Fruit fly (Drosophila melanogaster) whole organism, embryonic: ENCODE data around the gene Mlp84B.

ENCODE experiments used
- Atf6 ChIP-seq: fragments of 200-800 bp; sonication (Bioruptor generic); IDR thresholded peaks from 2 replicates; pipeline ENCODE4 v1.3.6; 2022; ENCODE audit warnings: missing biosample characterization, missing genetic modification characterization
- CG12659 ChIP-seq: fragments of 200-800 bp; sonication (Bioruptor generic); optimal IDR thresholded peaks from 3 replicates; lab custom pipeline; 2017; ENCODE audit warnings: mild to moderate bottlenecking, missing biosample characterization, missing genetic modification reagents, missing genetic modification characterization
- CG13123 ChIP-seq: fragments of 200-800 bp; sonication (Bioruptor generic); optimal IDR thresholded peaks from 2 replicates; lab custom pipeline; 2016; ENCODE audit warnings: missing biosample characterization, missing genetic modification characterization
- CG14050 ChIP-seq: fragments of 200-800 bp; sonication (Bioruptor generic); IDR thresholded peaks from 3 replicates; pipeline ENCODE4 v1.3.6; 2022; ENCODE audit warnings: missing biosample characterization, missing genetic modification characterization
- CG15514 ChIP-seq: fragments of 200-800 bp; sonication (Bioruptor generic); optimal IDR thresholded peaks from 3 replicates; lab custom pipeline; 2017; ENCODE audit warnings: missing biosample characterization, missing genetic modification characterization, mild to moderate bottlenecking, moderate library complexity, missing genetic modification reagents
- CG16813 ChIP-seq: fragments of 200-800 bp; sonication (Bioruptor generic); IDR thresholded peaks from 3 replicates; pipeline ENCODE4 v1.3.6; 2022; ENCODE audit warnings: missing biosample characterization, missing genetic modification characterization; ENCODE audit not compliant: partially characterized antibody
- CG17328 ChIP-seq: fragments of 200-800 bp; sonication (Bioruptor generic); IDR thresholded peaks from 2 replicates; pipeline ENCODE4 v1.3.6; 2022; ENCODE audit warnings: missing biosample characterization, missing genetic modification characterization
- CG18599 ChIP-seq: fragments of 200-800 bp; sonication (Bioruptor generic); optimal IDR thresholded peaks from 3 replicates; lab custom pipeline; 2017; ENCODE audit warnings: missing biosample characterization, missing genetic modification characterization, mild to moderate bottlenecking, moderate library complexity, missing genetic modification reagents
- CG32532 ChIP-seq: fragments of 200-800 bp; sonication (Bioruptor generic); IDR thresholded peaks from 2 replicates; pipeline ENCODE4 v1.3.6; 2022; ENCODE audit warnings: missing biosample characterization, missing genetic modification characterization
- CG4360 ChIP-seq: fragments of 200-800 bp; sonication (Bioruptor generic); IDR thresholded peaks from 2 replicates; pipeline ENCODE4 v1.3.6; 2022; ENCODE audit warnings: missing biosample characterization, missing genetic modification characterization
- CG4707 ChIP-seq: fragments of 200-800 bp; sonication (Bioruptor generic); optimal IDR thresholded peaks from 2 replicates; lab custom pipeline; 2018; ENCODE audit warnings: missing biosample characterization, mild to moderate bottlenecking, missing genetic modification characterization, moderate library complexity
- CG6254 ChIP-seq: fragments of 200-800 bp; sonication (Bioruptor generic); optimal IDR thresholded peaks from 3 replicates; lab custom pipeline; 2017; ENCODE audit warnings: mild to moderate bottlenecking, missing biosample characterization, missing genetic modification reagents, missing genetic modification characterization
- CG6854 ChIP-seq: fragments of 200-800 bp; sonication (Bioruptor generic); optimal IDR thresholded peaks from 3 replicates; lab custom pipeline; 2017; ENCODE audit warnings: missing biosample characterization, mild to moderate bottlenecking, missing genetic modification characterization
- CG8089 ChIP-seq: fragments of 200-800 bp; sonication (Bioruptor generic); optimal IDR thresholded peaks from 3 replicates; lab custom pipeline; 2016; ENCODE audit warnings: missing biosample characterization, missing genetic modification characterization
- CTCF ChIP-seq: fragments of 200-800 bp; sonication (Bioruptor generic); optimal IDR thresholded peaks from 2 replicates; lab custom pipeline; 2017; ENCODE audit warnings: missing biosample characterization, mild to moderate bottlenecking, missing genetic modification characterization, moderate library complexity
- CkIIα-i1 ChIP-seq: fragments of 200-800 bp; sonication (Bioruptor generic); IDR thresholded peaks from 2 replicates; pipeline ENCODE4 v1.3.6; 2022; ENCODE audit warnings: missing biosample characterization, missing genetic modification characterization
- Dip2 ChIP-seq: fragments of 200-800 bp; sonication (Bioruptor generic); IDR thresholded peaks from 2 replicates; pipeline ENCODE4 v1.3.6; 2022; ENCODE audit warnings: missing biosample characterization, missing genetic modification characterization
- E2f1 ChIP-seq: fragments of 200-800 bp; sonication (Bioruptor generic); IDR thresholded peaks from 2 replicates; pipeline ENCODE4 v1.3.6; 2022; ENCODE audit warnings: missing biosample characterization, missing genetic modification characterization
- ERR ChIP-seq: fragments of 200-800 bp; sonication (Bioruptor generic); optimal IDR thresholded peaks from 2 replicates; lab custom pipeline; 2016; ENCODE audit warnings: missing biosample characterization, missing genetic modification characterization
- Eip74EF ChIP-seq, 2 experiments: fragments of 200-800 bp in 1 of 2; fragments of >200 bp in 1 of 2; sonication (Bioruptor generic) in 1 of 2; optimal IDR thresholded peaks; 2 replicates each; lab custom pipeline; 2017 to 2019; ENCODE audit warnings: missing biosample characterization in 2 of 2, missing genetic modification characterization in 2 of 2, mild to moderate bottlenecking in 1 of 2, moderate library complexity in 1 of 2
- Hmr ChIP-seq: fragments of 200-800 bp; sonication (Bioruptor generic); optimal IDR thresholded peaks from 3 replicates; lab custom pipeline; 2017; ENCODE audit warnings: mild to moderate bottlenecking, missing biosample characterization, missing genetic modification reagents, missing genetic modification characterization
- Hr39 ChIP-seq: fragments of >200 bp; optimal IDR thresholded peaks from 2 replicates; lab custom pipeline; 2017
- Kr ChIP-seq: fragments of 200-800 bp; sonication (Bioruptor generic); optimal IDR thresholded peaks from 2 replicates; lab custom pipeline; 2017; ENCODE audit warnings: missing biosample characterization, mild to moderate bottlenecking, missing genetic modification characterization
- Lpt ChIP-seq: fragments of >200 bp; optimal IDR thresholded peaks from 2 replicates; lab custom pipeline; 2018; ENCODE audit warnings: missing biosample characterization, missing genetic modification characterization
- Neu2 ChIP-seq: fragments of 200-800 bp; sonication (Bioruptor generic); optimal IDR thresholded peaks from 3 replicates; lab custom pipeline; 2016; ENCODE audit warnings: missing biosample characterization, missing genetic modification characterization, borderline replicate concordance
- Oli ChIP-seq: fragments of 200-800 bp; sonication (Bioruptor generic); optimal IDR thresholded peaks from 2 replicates; lab custom pipeline; 2018; ENCODE audit warnings: missing biosample characterization, mild to moderate bottlenecking, missing genetic modification characterization, moderate library complexity
- PHDP ChIP-seq: fragments of 200-800 bp; sonication (Bioruptor generic); optimal IDR thresholded peaks from 3 replicates; lab custom pipeline; 2018; ENCODE audit warnings: missing biosample characterization, mild to moderate bottlenecking, missing genetic modification characterization, moderate library complexity
- Poxn ChIP-seq: fragments of 200-800 bp; sonication (Bioruptor generic); IDR thresholded peaks from 2 replicates; pipeline ENCODE4 v1.3.6; 2022; ENCODE audit warnings: missing biosample characterization, missing genetic modification characterization
- Sin3A ChIP-seq: fragments of >200 bp; optimal IDR thresholded peaks from 2 replicates; lab custom pipeline; 2018
- Usf ChIP-seq: fragments of 200-800 bp; sonication (Bioruptor generic); optimal IDR thresholded peaks from 2 replicates; lab custom pipeline; 2017; ENCODE audit warnings: missing genotype, missing biosample characterization, missing genetic modification characterization
- ara ChIP-seq: fragments of 200-800 bp; sonication (Bioruptor generic); IDR thresholded peaks from 2 replicates; pipeline ENCODE4 v1.3.6; 2022; ENCODE audit warnings: missing biosample characterization, missing genetic modification characterization
- az2 ChIP-seq: fragments of 200-800 bp; sonication (Bioruptor generic); optimal IDR thresholded peaks from 3 replicates; lab custom pipeline; 2016; ENCODE audit warnings: missing biosample characterization, missing genetic modification characterization
- bab2 ChIP-seq: fragments of 200-800 bp; sonication (Bioruptor generic); optimal IDR thresholded peaks from 2 replicates; lab custom pipeline; 2016; ENCODE audit warnings: missing biosample characterization, missing genetic modification characterization
- bigmax ChIP-seq: fragments of 200-800 bp; sonication (Bioruptor generic); optimal IDR thresholded peaks from 2 replicates; lab custom pipeline; 2018; ENCODE audit warnings: missing biosample characterization, mild to moderate bottlenecking, missing genetic modification characterization
- dysf ChIP-seq: fragments of 200-800 bp; sonication (Bioruptor generic); IDR thresholded peaks from 3 replicates; pipeline ENCODE4 v1.3.6; 2022; ENCODE audit warnings: missing biosample characterization, missing genetic modification characterization
- en ChIP-seq: fragments of 200-800 bp; sonication (Bioruptor generic); optimal IDR thresholded peaks from 2 replicates; lab custom pipeline; 2016; ENCODE audit warnings: missing biosample characterization, missing genetic modification characterization
- fd102C ChIP-seq: fragments of 200-800 bp; sonication (Bioruptor generic); optimal IDR thresholded peaks from 2 replicates; lab custom pipeline; 2018; ENCODE audit warnings: missing biosample characterization, mild to moderate bottlenecking, missing genetic modification characterization, moderate library complexity
- gce ChIP-seq: fragments of 200-800 bp; sonication (Bioruptor generic); IDR thresholded peaks from 3 replicates; pipeline ENCODE4 v1.3.6; 2022; ENCODE audit warnings: missing biosample characterization, missing genetic modification characterization
- ham ChIP-seq: fragments of 200-800 bp; sonication (Bioruptor generic); IDR thresholded peaks from 2 replicates; pipeline ENCODE4 v1.3.6; 2022; ENCODE audit warnings: missing biosample characterization, missing genetic modification characterization
- kah ChIP-seq: fragments of 200-800 bp; sonication (Bioruptor generic); optimal IDR thresholded peaks from 2 replicates; lab custom pipeline; 2018; ENCODE audit warnings: missing biosample characterization, mild to moderate bottlenecking, missing genetic modification characterization
- lbe ChIP-seq: fragments of 200-800 bp; sonication (Bioruptor generic); optimal IDR thresholded peaks from 2 replicates; lab custom pipeline; 2016; ENCODE audit warnings: missing biosample characterization, mild to moderate bottlenecking, missing genetic modification characterization
- mam ChIP-seq: fragments of 200-800 bp; sonication (Bioruptor generic); optimal IDR thresholded peaks from 3 replicates; lab custom pipeline; 2016; ENCODE audit warnings: missing biosample characterization, missing genetic modification characterization
- mld ChIP-seq: fragments of 200-800 bp; sonication (Bioruptor generic); IDR thresholded peaks from 3 replicates; pipeline ENCODE4 v1.3.6; 2022; ENCODE audit warnings: missing biosample characterization, missing genetic modification characterization; ENCODE audit not compliant: partially characterized antibody
- pan ChIP-seq, 4 experiments: fragments of >200 bp in 3 of 4; fragments of 200-800 bp in 1 of 4; sonication (Bioruptor generic) in 1 of 4; optimal IDR thresholded peaks in 3 of 4; IDR thresholded peaks in 1 of 4; 2 replicates each; pipeline versions ENCODE4 v1.3.6 to Lab custom; 2017 to 2022; ENCODE audit warnings: missing biosample characterization in 2 of 4, missing genetic modification characterization in 2 of 4, mixed read lengths in 1 of 4
- scrt ChIP-seq: fragments of 200-800 bp; sonication (Bioruptor generic); optimal IDR thresholded peaks from 2 replicates; lab custom pipeline; 2018; ENCODE audit warnings: missing biosample characterization, mild to moderate bottlenecking, missing genetic modification characterization, moderate library complexity
- sim ChIP-seq: fragments of 200-800 bp; sonication (Bioruptor generic); IDR thresholded peaks from 2 replicates; pipeline ENCODE4 v1.3.6; 2022; ENCODE audit warnings: missing biosample characterization, missing genetic modification characterization
- sug ChIP-seq: fragments of 200-800 bp; optimal IDR thresholded peaks from 2 replicates; lab custom pipeline; 2019; ENCODE audit warnings: missing biosample characterization, mild to moderate bottlenecking, missing genetic modification characterization, moderate library complexity
- toy ChIP-seq: fragments of 200-800 bp; sonication (Bioruptor generic); IDR thresholded peaks from 2 replicates; pipeline ENCODE4 v1.3.6; 2022; ENCODE audit warnings: missing biosample characterization, missing genetic modification characterization
- unc-4 ChIP-seq: fragments of 200-800 bp; sonication (Bioruptor generic); IDR thresholded peaks from 2 replicates; pipeline ENCODE4 v1.3.6; 2022; ENCODE audit warnings: missing biosample characterization, missing genetic modification characterization; ENCODE audit not compliant: partially characterized antibody
- vfl ChIP-seq: fragments of 200-800 bp; sonication (Bioruptor generic); optimal IDR thresholded peaks from 2 replicates; lab custom pipeline; 2016; ENCODE audit warnings: missing biosample characterization, missing genetic modification characterization
- zen2 ChIP-seq: fragments of 200-800 bp; sonication (Bioruptor generic); IDR thresholded peaks from 3 replicates; pipeline ENCODE4 v1.3.6; 2022; ENCODE audit warnings: missing biosample characterization, missing genetic modification characterization; ENCODE audit not compliant: partially characterized antibody

The Mlp84B gene

dm6 chr3R:7127966-7128365, 10.4 kb upstream of the Mlp84B start, which contains the start of gene CG10068 (continued):
- TF ChIP-seq scrt (GFP tag; lab: Kevin White, UChicago) (peak; percentile 64), zen2 (0 out of 3 replicates have a peak, but pooled peaks have one; percentile 6), en (GFP tag; lab: Kevin White, UChicago) (peak; percentile 79), ham (no peak), CTCF (peak; percentile 62), bab2 (peak; percentile 89), kah (GFP tag; lab: Kevin White, UChicago) (peak; percentile 74), CG8089 (GFP tag; lab: Kevin White, UChicago) (peak; percentile 78), Neu2 (GFP tag; lab: Kevin White, UChicago) (peak; percentile 68), Usf (peak; percentile 22), ERR (GFP tag; lab: Kevin White, UChicago) (peak; percentile 76), vfl (GFP tag; lab: Kevin White, UChicago) (peak; percentile 72), Lpt (GFP tag; lab: Kevin White, UChicago) (no peak), unc-4 (GFP tag; lab: Robert Waterston, UW) (0 out of 2 replicates have a peak, but pooled peaks have one; percentile 27), CG18599 (GFP tag; lab: Kevin White, UChicago) (peak; percentile 89), E2f1 (GFP tag; lab: Robert Waterston, UW) (peak; percentile 90), sim (peak; percentile 91), CG6254 (GFP tag; lab: Kevin White, UChicago) (peak; percentile 85), mam (GFP tag; lab: Kevin White, UChicago) (peak; percentile 87), CG32532 (peak; percentile 91), Dip2 (GFP tag; lab: Robert Waterston, UW) (peak; percentile 40; the same call in 1 of the 2 replicates), Hmr (GFP tag; lab: Kevin White, UChicago) (peak; percentile 87), dysf (GFP tag; lab: Robert Waterston, UW) (peak; percentile 92), CG17328 (peak; percentile 96), az2 (GFP tag; lab: Kevin White, UChicago) (peak; percentile 89), bigmax (peak; percentile 18), toy (GFP tag; lab: Robert Waterston, UW) (0 out of 2 replicates have a peak, but pooled peaks have one; percentile 41), CG13123 (peak; percentile 74), CG4360 (GFP tag; lab: Robert Waterston, UW) (peak; percentile 68), gce (GFP tag; lab: Robert Waterston, UW) (peak; percentile 91; the same call in 2 of the 3 replicates), CG15514 (GFP tag; lab: Kevin White, UChicago) (peak; percentile 85), Sin3A (lab: Kevin White, UChicago) (no peak), Atf6 (GFP tag; lab: Robert Waterston, UW) (peak; percentile 89), CG12659 (GFP tag; lab: Kevin White, UChicago) (peak; percentile 93), lbe (peak; percentile 81), sug (tag; lab: Kevin White, UChicago) (peak; percentile 72), Oli (tag; lab: Kevin White, UChicago) (peak; percentile 72), mld (GFP tag; lab: Robert Waterston, UW) (no peak), Eip74EF (GFP tag; optimal IDR thresholded peaks at IDR 0.05; lab: Kevin White, UChicago) (peak in 1 of 2 experiments; percentile 74), Hr39 (lab: Kevin White, UChicago) (no peak), pan (optimal IDR thresholded peaks at IDR 0.05; lab: Kevin White, UChicago) (no peak), pan (GFP tag; optimal IDR thresholded peaks at IDR 0.05 in 1 of 2, IDR thresholded peaks at IDR 0.05 in 1 of 2) (peak in 1 of 2 experiments; percentile 97), PHDP (tag; lab: Kevin White, UChicago) (peak; percentile 82), Kr (no peak), ara (GFP tag; lab: Robert Waterston, UW) (peak; percentile 94), CG4707 (peak; percentile 28), CG6854 (GFP tag; lab: Kevin White, UChicago) (peak; percentile 77), CG16813 (GFP tag; lab: Robert Waterston, UW) (peak; percentile 38; the same call in 1 of the 3 replicates), CG14050 (GFP tag; lab: Robert Waterston, UW) (peak; percentile 89), CkIIα-i1 (GFP tag; lab: Robert Waterston, UW) (no peak), Poxn (GFP tag; lab: Robert Waterston, UW) (no peak), fd102C (GFP tag; lab: Kevin White, UChicago) (peak; percentile 88)
